Worm (Caenorhabditis elegans): Measurements from ENCODE around the gene nhr-105.

The nhr-105 gene

ce11 chrIV:7018623-7019022, 31.3 kb upstream of the nhr-105 start:
- TF ChIP-seq ztf-23 (GFP tag; IDR thresholded peaks at IDR 0.05) = no peak
- TF ChIP-seq tab-1 (GFP tag; IDR thresholded peaks at IDR 0.05) = no peak
- TF ChIP-seq ref-1 (GFP tag; conservative IDR thresholded peaks at IDR 0.05) = no peak
- no peak for TF ChIP-seq flt-1 (GFP tag; IDR thresholded peaks at IDR 0.05)

- TF ChIP-seq ztf-29 (GFP tag; IDR thresholded peaks at IDR 0.05) = no peak
- no peak for TF ChIP-seq cog-1 (tag; optimal IDR thresholded peaks at IDR 0.05)
- no peak for TF ChIP-seq tab-1 (GFP tag; IDR thresholded peaks at IDR 0.05)
- no peak for TF ChIP-seq ref-1 (GFP tag; conservative IDR thresholded peaks at IDR 0.05)
- no peak for TF ChIP-seq flt-1 (GFP tag; IDR thresholded peaks at IDR 0.05)
- TF ChIP-seq klf-2 (GFP tag; conservative IDR thresholded peaks at IDR 0.05) = no peak
- TF ChIP-seq ztf-23 (GFP tag; IDR thresholded peaks at IDR 0.05) = no peak
- TF ChIP-seq T22C8.4 (GFP tag; IDR thresholded peaks at IDR 0.05) = no peak
- no peak for TF ChIP-seq med-1 (GFP tag; optimal IDR thresholded peaks at IDR 0.05; ENCODE audit: insufficient read depth)
Observed at ce11 chrIV:7020630-7021029, 29.3 kb upstream of the nhr-105 start.

ce11 chrIV:7022227-7022626, 27.7 kb upstream of the nhr-105 start:
- TF ChIP-seq ref-1 (GFP tag; conservative IDR thresholded peaks at IDR 0.05) (no peak), flt-1 (GFP tag; IDR thresholded peaks at IDR 0.05) (no peak), tab-1 (GFP tag; IDR thresholded peaks at IDR 0.05) (no peak), ztf-23 (GFP tag; IDR thresholded peaks at IDR 0.05) (no peak), ztf-29 (GFP tag; IDR thresholded peaks at IDR 0.05) (no peak), klf-2 (GFP tag; conservative IDR thresholded peaks at IDR 0.05) (no peak), T22C8.4 (GFP tag; IDR thresholded peaks at IDR 0.05) (no peak), cog-1 (tag; optimal IDR thresholded peaks at IDR 0.05) (no peak), med-1 (GFP tag; optimal IDR thresholded peaks at IDR 0.05; ENCODE audit: insufficient read depth) (no peak)

ce11 chrIV:7023004-7023403, 27.0 kb upstream of the nhr-105 start:
- TF ChIP-seq ref-1 (GFP tag; conservative IDR thresholded peaks at IDR 0.05) (no peak), cog-1 (tag; optimal IDR thresholded peaks at IDR 0.05) (peak; percentile 63), med-1 (GFP tag; optimal IDR thresholded peaks at IDR 0.05; ENCODE audit: insufficient read depth) (no peak), tab-1 (GFP tag; IDR thresholded peaks at IDR 0.05) (no peak), ztf-29 (GFP tag; IDR thresholded peaks at IDR 0.05) (no peak)

- no peak for TF ChIP-seq flt-1 (GFP tag; IDR thresholded peaks at IDR 0.05)
- no peak for TF ChIP-seq med-1 (GFP tag; optimal IDR thresholded peaks at IDR 0.05; ENCODE audit: insufficient read depth)
Observed at ce11 chrIV:7023858-7024257, 26.1 kb upstream of the nhr-105 start, which contains the start of gene adah-1. adah-1 (plus strand) TSS chrIV:7024211.

ce11 chrIV:7024829-7025228, 25.1 kb upstream of the nhr-105 start:
- TF ChIP-seq klf-2 (GFP tag; conservative IDR thresholded peaks at IDR 0.05) (no peak), ztf-23 (GFP tag; IDR thresholded peaks at IDR 0.05) (no peak), tab-1 (GFP tag; IDR thresholded peaks at IDR 0.05) (no peak), ztf-29 (GFP tag; IDR thresholded peaks at IDR 0.05) (no peak), cog-1 (tag; optimal IDR thresholded peaks at IDR 0.05) (no peak), T22C8.4 (GFP tag; IDR thresholded peaks at IDR 0.05) (no peak), flt-1 (GFP tag; IDR thresholded peaks at IDR 0.05) (no peak), ref-1 (GFP tag; conservative IDR thresholded peaks at IDR 0.05) (no peak), med-1 (GFP tag; optimal IDR thresholded peaks at IDR 0.05; ENCODE audit: insufficient read depth) (no peak)

- TF ChIP-seq T22C8.4 (GFP tag; IDR thresholded peaks at IDR 0.05) (no peak), cog-1 (tag; optimal IDR thresholded peaks at IDR 0.05) (no peak), flt-1 (GFP tag; IDR thresholded peaks at IDR 0.05) (no peak), klf-2 (GFP tag; conservative IDR thresholded peaks at IDR 0.05) (no peak), med-1 (GFP tag; optimal IDR thresholded peaks at IDR 0.05; ENCODE audit: insufficient read depth) (no peak), ztf-29 (GFP tag; IDR thresholded peaks at IDR 0.05) (no peak)
Observed at ce11 chrIV:7025835-7026234, 24.1 kb upstream of the nhr-105 start.

ce11 chrIV:7031019-7031418, 18.9 kb upstream of the nhr-105 start:
- TF ChIP-seq flt-1 (GFP tag; IDR thresholded peaks at IDR 0.05) = no peak
- TF ChIP-seq cog-1 (tag; optimal IDR thresholded peaks at IDR 0.05) = no peak
- TF ChIP-seq klf-2 (GFP tag; conservative IDR thresholded peaks at IDR 0.05) = no peak
- TF ChIP-seq tab-1 (GFP tag; IDR thresholded peaks at IDR 0.05) = no peak
- TF ChIP-seq ztf-23 (GFP tag; IDR thresholded peaks at IDR 0.05) = no peak
- TF ChIP-seq med-1 (GFP tag; optimal IDR thresholded peaks at IDR 0.05; ENCODE audit: insufficient read depth) = no peak
- no peak for TF ChIP-seq T22C8.4 (GFP tag; IDR thresholded peaks at IDR 0.05)
- TF ChIP-seq ztf-29 (GFP tag; IDR thresholded peaks at IDR 0.05) = no peak
- TF ChIP-seq ref-1 (GFP tag; conservative IDR thresholded peaks at IDR 0.05) = no peak

ce11 chrIV:7032459-7032858, 17.5 kb upstream of the nhr-105 start, which contains the start of gene C06G3.8:
C06G3.8 (minus strand) TSS chrIV:7032559.
- TF ChIP-seq med-1 (GFP tag; optimal IDR thresholded peaks at IDR 0.05; ENCODE audit: insufficient read depth) (no peak), tab-1 (GFP tag; IDR thresholded peaks at IDR 0.05) (no peak), ztf-29 (GFP tag; IDR thresholded peaks at IDR 0.05) (no peak), ztf-23 (GFP tag; IDR thresholded peaks at IDR 0.05) (no peak), ref-1 (GFP tag; conservative IDR thresholded peaks at IDR 0.05) (no peak), cog-1 (tag; optimal IDR thresholded peaks at IDR 0.05) (no peak), T22C8.4 (GFP tag; IDR thresholded peaks at IDR 0.05) (no peak), flt-1 (GFP tag; IDR thresholded peaks at IDR 0.05) (no peak), klf-2 (GFP tag; conservative IDR thresholded peaks at IDR 0.05) (no peak)

- TF ChIP-seq klf-2 (GFP tag; conservative IDR thresholded peaks at IDR 0.05) (no peak), tab-1 (GFP tag; IDR thresholded peaks at IDR 0.05) (no peak), ztf-29 (GFP tag; IDR thresholded peaks at IDR 0.05) (no peak), ztf-23 (GFP tag; IDR thresholded peaks at IDR 0.05) (no peak), cog-1 (tag; optimal IDR thresholded peaks at IDR 0.05) (no peak), med-1 (GFP tag; optimal IDR thresholded peaks at IDR 0.05; ENCODE audit: insufficient read depth) (no peak), T22C8.4 (GFP tag; IDR thresholded peaks at IDR 0.05) (no peak), ref-1 (GFP tag; conservative IDR thresholded peaks at IDR 0.05) (no peak), flt-1 (GFP tag; IDR thresholded peaks at IDR 0.05) (no peak)
Observed at ce11 chrIV:7035823-7036222, 14.1 kb upstream of the nhr-105 start, which contains the start of gene C06G3.3. C06G3.3 (plus strand) TSS chrIV:7036123.
